Fruit fly (Drosophila melanogaster) whole organism, embryonic: ENCODE data around the gene CG12024.

ENCODE experiments used
- Awh ChIP-seq: fragments of 200-800 bp; sonication (Bioruptor generic); IDR thresholded peaks from 2 replicates; pipeline ENCODE4, ENCODE4 v1.3.6; 2022; ENCODE audit warnings: missing biosample characterization, missing genetic modification characterization
- Bgb ChIP-seq: fragments of 200-800 bp; sonication (Bioruptor generic); IDR thresholded peaks from 2 replicates; pipeline ENCODE4 v1.3.6; 2022; ENCODE audit warnings: missing biosample characterization, missing genetic modification characterization; ENCODE audit not compliant: partially characterized antibody
- CG10321 ChIP-seq: fragments of 200-800 bp; sonication (Bioruptor generic); IDR thresholded peaks from 2 replicates; pipeline ENCODE4 v1.3.6; 2022; ENCODE audit warnings: missing biosample characterization, missing genetic modification characterization
- CG10543 ChIP-seq: fragments of 200-800 bp; sonication (Bioruptor generic); optimal IDR thresholded peaks from 3 replicates; lab custom pipeline; 2017; ENCODE audit warnings: missing biosample characterization, mild to moderate bottlenecking, missing genetic modification characterization, moderate library complexity
- CG12299 ChIP-seq: fragments of 200-800 bp; sonication (Bioruptor generic); optimal IDR thresholded peaks from 2 replicates; lab custom pipeline; 2018; ENCODE audit warnings: missing biosample characterization, mild to moderate bottlenecking, missing genetic modification characterization
- CG13775 ChIP-seq: fragments of 200-800 bp; sonication (Bioruptor generic); optimal IDR thresholded peaks from 3 replicates; lab custom pipeline; 2017; ENCODE audit warnings: missing biosample characterization, mild to moderate bottlenecking, missing genetic modification characterization
- CG15011 ChIP-seq: fragments of 200-800 bp; sonication (Bioruptor generic); optimal IDR thresholded peaks from 3 replicates; lab custom pipeline; 2018; ENCODE audit warnings: missing biosample characterization, mild to moderate bottlenecking, missing genetic modification characterization
- CG15073 ChIP-seq: fragments of 200-800 bp; sonication (Bioruptor generic); optimal IDR thresholded peaks from 2 replicates; lab custom pipeline; 2016; ENCODE audit warnings: missing biosample characterization, missing genetic modification characterization
- CG15269 ChIP-seq: fragments of 200-800 bp; sonication (Bioruptor generic); optimal IDR thresholded peaks from 2 replicates; lab custom pipeline; 2018; ENCODE audit warnings: missing biosample characterization, mild to moderate bottlenecking, missing genetic modification characterization, moderate library complexity
- CG15514 ChIP-seq: fragments of 200-800 bp; sonication (Bioruptor generic); optimal IDR thresholded peaks from 3 replicates; lab custom pipeline; 2017; ENCODE audit warnings: missing biosample characterization, missing genetic modification characterization, mild to moderate bottlenecking, moderate library complexity, missing genetic modification reagents
- CG1602 ChIP-seq: fragments of 200-800 bp; sonication (Bioruptor generic); optimal IDR thresholded peaks from 3 replicates; lab custom pipeline; 2016; ENCODE audit warnings: missing biosample characterization, missing genetic modification characterization
- CG1603 ChIP-seq: fragments of 200-800 bp; sonication (Bioruptor generic); optimal IDR thresholded peaks from 2 replicates; lab custom pipeline; 2019; ENCODE audit warnings: missing biosample characterization, mild to moderate bottlenecking, missing genetic modification characterization, moderate library complexity
- CG17361 ChIP-seq: fragments of 200-800 bp; sonication (Bioruptor generic); IDR thresholded peaks from 3 replicates; pipeline ENCODE4 v1.3.6; 2022; ENCODE audit warnings: missing biosample characterization, missing genetic modification characterization
- CG2116 ChIP-seq: fragments of 200-800 bp; sonication (Bioruptor generic); optimal IDR thresholded peaks from 3 replicates; lab custom pipeline; 2018; ENCODE audit warnings: missing biosample characterization, mild to moderate bottlenecking, missing genetic modification characterization
- CG30403 ChIP-seq: fragments of 200-800 bp; sonication (Bioruptor generic); optimal IDR thresholded peaks from 3 replicates; lab custom pipeline; 2016; ENCODE audit warnings: missing biosample characterization, missing genetic modification characterization
- CG32772 ChIP-seq: fragments of 200-800 bp; sonication (Bioruptor generic); IDR thresholded peaks from 2 replicates; pipeline ENCODE4 v1.3.6; 2022; ENCODE audit warnings: missing biosample characterization, missing genetic modification characterization
- CG5953 ChIP-seq: fragments of 200-800 bp; sonication (Bioruptor generic); IDR thresholded peaks from 2 replicates; pipeline ENCODE4 v1.3.6; 2022; ENCODE audit warnings: missing biosample characterization, missing genetic modification characterization
- CG6683 ChIP-seq: fragments of 200-800 bp; sonication (Bioruptor generic); optimal IDR thresholded peaks from 2 replicates; lab custom pipeline; 2017; ENCODE audit warnings: missing biosample characterization, mild to moderate bottlenecking, missing genetic modification characterization, missing genetic modification reagents
- CG7928 ChIP-seq: fragments of 200-800 bp; sonication (Bioruptor generic); optimal IDR thresholded peaks from 2 replicates; lab custom pipeline; 2017; ENCODE audit warnings: missing biosample characterization, mild to moderate bottlenecking, missing genetic modification characterization
- Chrac-16 ChIP-seq: fragments of 200-800 bp; sonication (Bioruptor generic); optimal IDR thresholded peaks from 3 replicates; lab custom pipeline; 2016; ENCODE audit warnings: missing biosample characterization, missing genetic modification characterization
- Jarid2 ChIP-seq: fragments of 200-800 bp; sonication (Bioruptor generic); optimal IDR thresholded peaks from 3 replicates; lab custom pipeline; 2017; ENCODE audit warnings: mild to moderate bottlenecking, missing biosample characterization, missing genetic modification reagents, missing genetic modification characterization
- Max ChIP-seq: fragments of 200-800 bp; sonication (Bioruptor generic); optimal IDR thresholded peaks from 2 replicates; lab custom pipeline; 2016; ENCODE audit warnings: missing biosample characterization, mild to moderate bottlenecking, missing genetic modification characterization
- Med ChIP-seq: fragments of 200-800 bp; sonication (Bioruptor generic); peaks from one replicate; lab custom pipeline; 2016; ENCODE audit warnings: missing biosample characterization, missing genetic modification characterization, mild to moderate bottlenecking, inconsistent platforms, moderate library complexity
- NK7.1 ChIP-seq: fragments of 200-800 bp; sonication (Bioruptor generic); optimal IDR thresholded peaks from 3 replicates; lab custom pipeline; 2016; ENCODE audit warnings: missing biosample characterization, missing genetic modification characterization
- Oaz ChIP-seq: fragments of 200-800 bp; sonication (Bioruptor generic); IDR thresholded peaks from 2 replicates; pipeline ENCODE4 v1.3.6; 2022; ENCODE audit warnings: missing biosample characterization, missing genetic modification characterization
- Rfx ChIP-seq: fragments of 200-800 bp; sonication (Bioruptor generic); IDR thresholded peaks from 2 replicates; pipeline ENCODE4 v1.3.6; 2022; ENCODE audit warnings: missing biosample characterization, missing genetic modification characterization
- Trl ChIP-seq, 3 experiments: fragments of >200 bp in 2 of 3; fragments of 200-800 bp in 1 of 3; sonication (Bioruptor generic) in 1 of 3; optimal IDR thresholded peaks; 2 replicates in 1 of 3; 3 replicates in 2 of 3; lab custom pipeline; 2016 to 2017; ENCODE audit warnings: missing biosample characterization in 1 of 3, missing genetic modification characterization in 1 of 3
- ac ChIP-seq: fragments of 200-800 bp; sonication (Bioruptor generic); optimal IDR thresholded peaks from 3 replicates; lab custom pipeline; 2017; ENCODE audit warnings: missing biosample characterization, mild to moderate bottlenecking, missing genetic modification characterization
- ase ChIP-seq: fragments of 200-800 bp; sonication (Bioruptor generic); IDR thresholded peaks from 3 replicates; pipeline ENCODE4 v1.3.6; 2022; ENCODE audit warnings: missing biosample characterization, missing genetic modification characterization
- ci ChIP-seq: fragments of 200-800 bp; sonication (Bioruptor generic); IDR thresholded peaks from 3 replicates; pipeline ENCODE4 v1.3.6; 2022; ENCODE audit warnings: missing biosample characterization, missing genetic modification characterization
- crc ChIP-seq: fragments of 200-800 bp; sonication (Bioruptor generic); optimal IDR thresholded peaks from 2 replicates; lab custom pipeline; 2016; ENCODE audit warnings: missing biosample characterization, missing genetic modification characterization
- dimm ChIP-seq: fragments of 200-800 bp; sonication (Bioruptor generic); IDR thresholded peaks from 2 replicates; pipeline ENCODE4 v1.3.6; 2022; ENCODE audit warnings: missing biosample characterization, missing genetic modification characterization
- ewg ChIP-seq: fragments of 200-800 bp; sonication (Bioruptor generic); optimal IDR thresholded peaks from 3 replicates; lab custom pipeline; 2017; ENCODE audit warnings: mild to moderate bottlenecking, missing biosample characterization, missing genetic modification reagents, missing genetic modification characterization
- gcm ChIP-seq: fragments of 200-800 bp; sonication (Bioruptor generic); optimal IDR thresholded peaks from 2 replicates; lab custom pipeline; 2019; ENCODE audit warnings: missing biosample characterization, mild to moderate bottlenecking, missing genetic modification characterization, moderate library complexity
- grau ChIP-seq: fragments of 200-800 bp; optimal IDR thresholded peaks from 3 replicates; lab custom pipeline; 2019; ENCODE audit warnings: missing biosample characterization, mild to moderate bottlenecking, missing genetic modification characterization, moderate library complexity
- jumu ChIP-seq: fragments of 200-800 bp; sonication (Bioruptor generic); optimal IDR thresholded peaks from 3 replicates; lab custom pipeline; 2016; ENCODE audit warnings: missing biosample characterization, missing genetic modification characterization
- lmd ChIP-seq: fragments of 200-800 bp; sonication (Bioruptor generic); IDR thresholded peaks from 2 replicates; pipeline ENCODE4 v1.3.6; 2022; ENCODE audit warnings: missing biosample characterization, missing genetic modification characterization
- lola ChIP-seq, 3 experiments: fragments of >200 bp in 2 of 3; fragments of 200-800 bp in 1 of 3; sonication (Bioruptor generic) in 1 of 3; optimal IDR thresholded peaks; 2 replicates each; lab custom pipeline; 2017 to 2019; ENCODE audit warnings: missing biosample characterization in 3 of 3, missing genetic modification characterization in 3 of 3, mild to moderate bottlenecking in 1 of 3, moderate library complexity in 1 of 3
- luna ChIP-seq: fragments of 200-800 bp; sonication (Bioruptor generic); optimal IDR thresholded peaks from 2 replicates; lab custom pipeline; 2016; ENCODE audit warnings: missing biosample characterization, missing genetic modification characterization
- pan ChIP-seq, 4 experiments: fragments of >200 bp in 3 of 4; fragments of 200-800 bp in 1 of 4; sonication (Bioruptor generic) in 1 of 4; optimal IDR thresholded peaks in 3 of 4; IDR thresholded peaks in 1 of 4; 2 replicates each; pipeline versions ENCODE4 v1.3.6 to Lab custom; 2017 to 2022; ENCODE audit warnings: missing biosample characterization in 2 of 4, missing genetic modification characterization in 2 of 4, mixed read lengths in 1 of 4
- pum ChIP-seq: fragments of 200-800 bp; sonication (Bioruptor generic); optimal IDR thresholded peaks from 2 replicates; lab custom pipeline; 2016; ENCODE audit warnings: missing biosample characterization, missing genetic modification characterization
- ranshi ChIP-seq: fragments of 200-800 bp; sonication (Bioruptor generic); IDR thresholded peaks from 2 replicates; pipeline ENCODE4 v1.3.6; 2022; ENCODE audit warnings: missing biosample characterization, missing genetic modification characterization
- row ChIP-seq: fragments of 200-800 bp; sonication (Bioruptor generic); IDR thresholded peaks from 3 replicates; pipeline ENCODE4 v1.3.6; 2022; ENCODE audit warnings: missing biosample characterization, missing genetic modification characterization
- slp2 ChIP-seq: fragments of 200-800 bp; sonication (Bioruptor generic); optimal IDR thresholded peaks from 2 replicates; lab custom pipeline; 2016; ENCODE audit warnings: missing biosample characterization, missing genetic modification characterization
- sob ChIP-seq: fragments of 200-800 bp; sonication (Bioruptor generic); IDR thresholded peaks from 2 replicates; pipeline ENCODE4 v1.3.6; 2022; ENCODE audit warnings: missing biosample characterization, missing genetic modification characterization
- tin ChIP-seq: fragments of 200-800 bp; sonication (Bioruptor generic); optimal IDR thresholded peaks from 3 replicates; lab custom pipeline; 2016; ENCODE audit warnings: missing biosample characterization, missing genetic modification characterization
- ttk ChIP-seq: fragments of 200-800 bp; sonication (Bioruptor generic); IDR thresholded peaks from 2 replicates; pipeline ENCODE4 v2.1.2; 2022; ENCODE audit warnings: missing biosample characterization, missing genetic modification characterization
- vfl ChIP-seq: fragments of 200-800 bp; sonication (Bioruptor generic); optimal IDR thresholded peaks from 2 replicates; lab custom pipeline; 2016; ENCODE audit warnings: missing biosample characterization, missing genetic modification characterization
- wdn ChIP-seq: fragments of 200-800 bp; sonication (Bioruptor generic); IDR thresholded peaks from 2 replicates; pipeline ENCODE4 v1.3.6; 2022; ENCODE audit warnings: missing biosample characterization, missing genetic modification characterization

CG12024 gene

DNA sequence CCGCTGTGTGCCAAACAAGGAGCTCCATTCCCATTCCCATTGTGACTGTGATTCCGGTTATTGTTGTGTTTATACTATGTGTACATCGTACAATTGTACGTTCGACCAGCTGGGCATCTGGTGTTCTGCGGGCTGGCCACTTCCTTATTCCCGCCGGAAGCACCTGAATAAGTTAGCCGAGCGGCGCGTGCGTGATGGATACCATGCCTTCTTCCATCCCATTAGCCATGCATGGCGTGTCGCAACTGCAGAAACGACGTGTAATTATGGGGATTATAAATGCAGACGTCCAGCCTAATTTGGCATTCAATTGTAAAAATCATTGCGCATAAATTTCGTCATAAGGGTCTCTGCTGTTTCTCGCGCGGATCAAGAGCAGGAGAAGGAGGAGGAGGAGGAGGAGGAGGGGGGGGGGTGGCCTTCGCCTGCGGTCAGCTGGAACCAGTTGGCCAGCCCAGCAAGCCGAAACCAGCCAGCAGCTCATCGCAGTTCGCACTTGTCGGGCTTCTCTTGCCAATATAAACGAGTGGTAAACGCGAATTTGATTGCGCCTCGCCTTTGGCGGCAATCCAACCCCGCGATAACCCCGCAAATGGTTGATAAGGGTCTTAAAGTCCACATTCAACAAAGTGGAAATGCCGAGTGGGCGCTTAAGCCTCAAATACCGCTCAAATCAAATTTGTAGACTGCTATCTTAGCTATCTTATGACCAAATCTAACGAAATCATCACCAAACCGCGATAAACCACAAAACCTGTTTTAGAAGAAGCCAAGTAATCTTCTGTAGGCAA lies 9.3 kb downstream of the CG12024 start (continued):
- TF ChIP-seq CG10321 (GFP tag; lab: Robert Waterston, UW) (no peak), CG1602 (GFP tag; lab: Kevin White, UChicago) (no peak), lola (GFP tag; optimal IDR thresholded peaks at IDR 0.05; lab: Kevin White, UChicago) (no peak), CG15269 (tag; lab: Kevin White, UChicago) (no peak), ase (GFP tag; lab: Robert Waterston, UW) (no peak), pum (no peak), ac (no peak), grau (tag; lab: Kevin White, UChicago) (no peak), Oaz (no peak), CG13775 (no peak), Med (GFP tag; lab: Kevin White, UChicago) (peak; percentile 47), wdn (no peak), lmd (no peak), vfl (GFP tag; lab: Kevin White, UChicago) (no peak), NK7.1 (GFP tag; lab: Kevin White, UChicago) (no peak), crc (no peak), Rfx (GFP tag; lab: Robert Waterston, UW) (no peak), CG30403 (GFP tag; lab: Kevin White, UChicago) (no peak), ci (GFP tag; lab: Robert Waterston, UW) (0 out of 3 replicates have a peak, but pooled peaks have one; percentile 16), CG5953 (GFP tag; lab: Robert Waterston, UW) (no peak), pan (optimal IDR thresholded peaks at IDR 0.05; lab: Kevin White, UChicago) (no peak), pan (GFP tag; optimal IDR thresholded peaks at IDR 0.05 in 1 of 2, IDR thresholded peaks at IDR 0.05 in 1 of 2) (peak in 1 of 2 experiments; percentile 16), CG10543 (GFP tag; lab: Kevin White, UChicago) (peak; percentile 9), dimm (no peak), gcm (GFP tag; lab: Kevin White, UChicago) (no peak), Chrac-16 (no peak), Jarid2 (no peak), sob (no peak), CG7928 (no peak), jumu (GFP tag; lab: Kevin White, UChicago) (no peak), ttk (GFP tag; lab: Robert Waterston, UW) (no peak), slp2 (GFP tag; lab: Kevin White, UChicago) (no peak), CG15073 (GFP tag; lab: Kevin White, UChicago) (no peak), CG32772 (no peak), CG15514 (no peak), Awh (no peak), CG17361 (GFP tag; lab: Robert Waterston, UW) (no peak), ewg (GFP tag; lab: Kevin White, UChicago) (peak; percentile 61), Bgb (GFP tag; lab: Robert Waterston, UW) (0 out of 2 replicates have a peak, but pooled peaks have one; percentile 9), CG12299 (tag; lab: Kevin White, UChicago) (no peak), luna (GFP tag; lab: Kevin White, UChicago) (no peak), Max (no peak), ranshi (GFP tag; lab: Robert Waterston, UW) (no peak), CG1603 (tag; lab: Kevin White, UChicago) (no peak), tin (GFP tag; lab: Kevin White, UChicago) (no peak), CG15011 (GFP tag; lab: Kevin White, UChicago) (no peak), Trl (optimal IDR thresholded peaks at IDR 0.05; lab: Kevin White, UChicago) (no peak), Trl (GFP tag; optimal IDR thresholded peaks at IDR 0.05; lab: Kevin White, UChicago) (no peak), row (GFP tag; lab: Robert Waterston, UW) (no peak), CG2116 (GFP tag; lab: Kevin White, UChicago) (no peak), CG6683 (GFP tag; lab: Kevin White, UChicago) (no peak)
